Fruit fly (Drosophila melanogaster) S2 (cell line): Measurements from ENCODE around the gene Tdg.

Experiments used
- CG8478 ChIP-seq: fragments of >200 bp; optimal IDR thresholded peaks from 2 replicates; lab custom pipeline; 2018
- CTCF ChIP-seq, 2 experiments: fragments of >200 bp; optimal IDR thresholded peaks; 2 replicates each; lab custom pipeline; 2018

DNA sequence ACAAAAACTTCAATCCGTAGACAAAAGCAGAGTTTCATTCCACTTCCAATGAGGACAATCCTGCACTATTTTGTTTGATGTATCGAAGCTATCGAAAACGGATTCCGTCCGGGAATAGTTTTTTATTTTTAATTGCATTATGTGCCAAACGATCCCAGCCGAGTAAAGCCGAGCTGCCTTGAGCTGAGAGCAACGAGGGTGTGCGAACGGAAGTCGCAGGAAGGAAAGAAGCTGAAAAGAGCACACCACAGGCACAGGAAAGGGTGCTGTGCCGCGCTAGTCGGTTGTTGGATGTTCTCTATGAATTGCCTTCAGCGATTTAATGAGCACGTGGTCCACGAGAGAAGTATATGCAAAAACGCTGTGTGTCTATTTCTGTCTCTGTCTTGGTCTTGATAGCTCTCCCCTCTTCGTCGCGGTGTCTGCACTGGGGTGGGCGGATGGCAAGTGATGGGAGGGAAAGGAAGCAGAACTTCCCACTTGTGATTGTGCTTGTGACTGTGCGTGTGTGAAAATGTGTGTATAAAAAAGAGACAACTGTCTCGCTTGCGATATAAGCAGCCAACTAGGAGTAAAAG is 55.1 kb downstream of the Tdg start:
- no peak for TF ChIP-seq CG8478 (lab: Kevin White, UChicago)
- no peak for TF ChIP-seq CTCF (optimal IDR thresholded peaks at IDR 0.05; lab: Kevin White, UChicago)
